Fruit fly (Drosophila melanogaster): ENCODE measurements around the gene Srp72.

Gene Srp72

dm6 chr3R:20554300-20554699, 34.2 kb upstream of the Srp72 start, which contains the start of gene att-ORFB:
TSS of gene att-ORFB (minus strand) at chr3R:20554400.
- TF ChIP-seq noc (tag; optimal IDR thresholded peaks at IDR 0.05): no peak

DNA sequence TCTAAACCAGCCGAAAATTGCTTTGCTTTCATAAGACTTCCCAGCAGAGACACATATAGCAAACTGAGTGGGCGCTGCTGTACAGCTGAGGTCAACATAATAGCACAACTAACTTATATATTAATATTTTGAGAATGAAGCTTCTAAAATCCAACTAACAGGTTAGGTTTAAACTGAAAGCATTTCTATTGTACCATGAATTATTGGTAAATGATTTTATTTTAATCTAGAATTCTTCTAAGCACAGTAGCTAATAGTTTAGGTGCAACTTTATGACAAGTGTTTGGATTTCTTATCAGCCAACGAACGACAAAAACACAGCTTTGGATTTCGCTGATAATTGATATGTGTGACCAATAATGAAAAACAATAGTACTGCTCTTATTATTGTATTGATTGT, 33.5 kb upstream of the Srp72 start:
- TF ChIP-seq noc (tag; optimal IDR thresholded peaks at IDR 0.05): peak; percentile 39

DNA sequence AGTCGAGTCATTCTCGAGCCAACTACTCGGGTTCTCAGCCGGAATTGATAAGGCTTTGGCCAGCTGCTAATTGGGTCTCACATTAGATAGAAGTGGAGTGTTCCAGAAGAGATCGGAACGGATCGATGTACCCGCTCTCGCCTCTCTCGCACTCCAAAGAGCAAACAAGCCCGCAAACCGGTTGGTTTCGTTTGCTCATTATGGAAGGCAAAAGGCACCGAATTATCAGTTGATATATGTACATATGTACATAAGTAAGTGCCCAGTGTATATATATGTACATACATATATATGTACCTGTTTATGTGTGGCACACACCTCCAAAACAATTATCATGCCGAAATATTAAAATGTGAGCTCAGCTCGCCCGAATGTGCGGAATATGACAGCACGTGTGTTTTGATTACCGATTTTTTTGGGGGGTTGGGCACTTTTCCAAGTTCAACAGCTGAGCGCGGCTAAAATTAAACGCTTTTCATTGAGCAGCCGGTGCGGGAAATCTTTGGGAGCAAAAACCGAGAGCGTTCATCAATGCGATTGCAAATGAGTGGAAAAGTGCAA, 32.7 kb upstream of the Srp72 start:
- no peak for TF ChIP-seq noc (tag; optimal IDR thresholded peaks at IDR 0.05)

DNA sequence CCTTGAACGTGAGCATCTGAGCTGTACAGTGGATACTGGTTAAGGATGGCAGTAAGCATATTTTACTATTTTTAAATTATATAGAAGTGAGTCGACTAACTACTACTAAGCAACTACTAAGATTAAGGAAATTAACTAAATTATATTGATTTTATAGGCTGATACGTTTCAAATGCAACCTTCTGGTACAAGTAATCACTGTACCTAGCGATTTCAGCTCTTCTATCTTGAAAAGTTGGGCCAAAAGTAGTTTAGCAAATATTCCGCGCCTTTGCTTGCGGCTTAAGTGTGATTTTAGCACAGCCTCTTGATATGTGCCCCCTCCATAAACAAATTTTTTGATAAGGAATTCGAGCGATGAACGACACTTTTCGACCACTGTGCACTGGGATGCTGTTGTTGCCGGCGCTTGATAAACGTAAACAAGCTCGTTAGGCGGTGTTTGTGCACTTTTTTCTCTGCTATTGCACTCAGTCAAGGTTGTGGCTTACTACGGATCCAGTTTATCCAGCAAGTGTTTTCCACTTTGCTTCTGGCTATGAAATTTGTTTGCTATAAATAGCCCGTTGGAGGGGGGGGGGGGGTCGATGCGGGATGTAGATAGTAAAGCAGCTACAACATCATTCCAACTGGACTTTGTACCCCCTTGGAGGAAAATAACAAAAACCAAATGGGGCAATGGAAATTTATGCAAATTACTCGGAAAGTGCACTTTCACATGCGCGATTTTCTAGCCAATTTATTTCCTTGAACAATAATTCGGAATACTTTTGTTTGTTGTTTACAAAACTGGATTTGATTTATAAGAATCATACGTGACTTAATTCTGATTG, 32.0 kb upstream of the Srp72 start:
- peak; percentile 87 for TF ChIP-seq noc (tag; optimal IDR thresholded peaks at IDR 0.05)

dm6 chr3R:20557114-20557414, 31.4 kb upstream of the Srp72 start:
- no peak for TF ChIP-seq noc (tag; optimal IDR thresholded peaks at IDR 0.05)

dm6 chr3R:20557415-20558105, 31.0 kb upstream of the Srp72 start, which contains the start of the genes DPCoAC and CG5180:
TSS of gene DPCoAC (minus strand) at chr3R:20557667.
TSS of gene CG5180 (plus strand) at chr3R:20557930.
- peak; percentile 36 for TF ChIP-seq noc (tag; optimal IDR thresholded peaks at IDR 0.05)

dm6 chr3R:20558106-20558489, 30.4 kb upstream of the Srp72 start:
- TF ChIP-seq noc (tag; optimal IDR thresholded peaks at IDR 0.05): no peak

dm6 chr3R:20560019-20560667, 28.4 kb upstream of the Srp72 start, which contains the start of gene CG15922:
TSS of gene CG15922 (minus strand) at chr3R:20560280.
- TF ChIP-seq noc (tag; optimal IDR thresholded peaks at IDR 0.05): no peak

DNA sequence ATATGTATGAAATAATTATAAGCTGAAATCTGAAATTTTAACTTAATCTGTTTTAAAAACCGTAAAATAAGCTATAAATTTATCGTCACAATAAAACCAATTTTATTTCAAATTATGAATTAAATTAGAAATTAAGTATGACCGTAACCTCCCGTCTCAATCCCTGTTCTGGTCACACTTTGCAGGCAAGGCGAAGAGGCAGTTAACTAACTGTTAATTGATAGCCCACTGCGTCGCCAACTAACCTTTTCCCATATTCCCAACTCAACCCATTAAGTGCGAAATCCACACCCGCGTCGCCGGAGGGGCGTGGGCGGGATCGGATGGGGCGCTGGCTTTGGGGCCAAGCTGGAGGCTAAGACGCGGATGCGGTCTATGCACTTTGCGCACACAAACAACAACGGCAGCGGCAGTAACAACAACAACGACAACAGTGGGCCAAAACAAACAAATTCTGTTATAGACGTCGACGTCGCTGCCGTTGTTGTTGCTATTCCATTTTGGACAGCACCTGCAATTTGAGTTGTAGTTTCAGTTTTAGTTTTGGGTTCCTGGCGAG, 27.8 kb upstream of the Srp72 start, which contains the start of gene CG5191:
Gene CG5191 (plus strand): TSS at position 198 of the 559 bp plus-strand sequence.
- TF ChIP-seq noc (tag; optimal IDR thresholded peaks at IDR 0.05): no peak

dm6 chr3R:20563830-20564421, 24.6 kb upstream of the Srp72 start, which contains the start of gene CG10877:
TSS of gene CG10877 (minus strand) at chr3R:20564067.
- no peak for TF ChIP-seq noc (tag; optimal IDR thresholded peaks at IDR 0.05)

dm6 chr3R:20565546-20565948, 23.0 kb upstream of the Srp72 start:
- no peak for TF ChIP-seq noc (tag; optimal IDR thresholded peaks at IDR 0.05)

DNA sequence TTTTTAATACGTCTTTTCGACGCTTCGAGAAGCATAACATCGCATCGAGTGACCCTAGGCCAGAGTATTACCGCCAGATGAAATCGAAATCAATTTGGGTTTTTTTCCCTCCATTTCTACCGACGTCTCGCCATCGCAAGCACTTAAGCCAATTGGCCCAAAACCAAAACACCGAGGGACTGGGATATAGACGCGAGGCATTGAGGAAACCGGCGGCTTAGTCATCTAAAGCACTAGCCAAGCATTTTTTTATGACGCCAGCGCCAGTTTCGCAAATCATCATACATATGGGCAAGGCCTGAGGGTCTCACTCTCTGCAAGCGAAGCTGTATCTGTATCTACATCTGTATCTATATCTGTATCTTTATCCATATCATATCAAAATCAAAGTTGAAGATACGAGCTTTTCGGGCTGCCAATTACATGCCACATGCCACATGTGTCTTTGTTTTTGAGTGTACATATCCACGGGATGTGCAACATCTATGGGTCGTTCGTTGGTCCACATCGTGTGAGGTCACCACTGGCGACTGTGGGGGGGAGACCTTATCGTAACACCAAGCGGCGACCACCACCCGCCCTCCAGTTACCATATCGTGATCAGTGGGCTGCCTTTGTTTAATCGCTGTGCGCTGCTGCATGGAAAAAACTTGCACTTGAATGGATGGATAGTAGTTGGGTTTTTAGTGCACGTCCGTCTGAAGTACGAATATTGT, 20.8 kb upstream of the Srp72 start:
- no peak for TF ChIP-seq noc (tag; optimal IDR thresholded peaks at IDR 0.05)

- no peak for TF ChIP-seq noc (tag; optimal IDR thresholded peaks at IDR 0.05)
These were observed 15.2 kb upstream of the Srp72 start for dm6 chr3R:20573326-20573725.

DNA sequence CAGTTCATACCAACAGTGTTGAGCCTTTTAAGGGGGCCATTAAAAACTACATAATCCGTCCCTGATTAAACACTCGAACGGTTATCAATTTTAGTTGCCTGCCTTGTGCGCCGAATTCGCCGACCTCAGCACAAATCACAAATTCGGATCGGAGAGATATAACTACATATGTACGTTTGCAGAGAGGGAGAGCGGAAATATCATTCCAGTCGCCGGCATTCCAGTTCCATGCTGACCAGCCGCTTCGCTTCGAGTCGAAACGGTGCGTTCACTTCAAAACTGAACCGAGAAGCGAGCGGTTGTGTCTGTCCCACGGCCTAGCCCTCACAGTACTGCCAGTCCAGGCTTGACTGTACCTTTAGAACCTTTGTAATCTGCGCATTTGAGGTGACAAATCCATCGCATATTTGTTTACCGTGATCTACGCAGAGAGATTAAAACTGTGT, 14.0 kb upstream of the Srp72 start:
- peak; percentile 72 for TF ChIP-seq noc (tag; optimal IDR thresholded peaks at IDR 0.05)

DNA sequence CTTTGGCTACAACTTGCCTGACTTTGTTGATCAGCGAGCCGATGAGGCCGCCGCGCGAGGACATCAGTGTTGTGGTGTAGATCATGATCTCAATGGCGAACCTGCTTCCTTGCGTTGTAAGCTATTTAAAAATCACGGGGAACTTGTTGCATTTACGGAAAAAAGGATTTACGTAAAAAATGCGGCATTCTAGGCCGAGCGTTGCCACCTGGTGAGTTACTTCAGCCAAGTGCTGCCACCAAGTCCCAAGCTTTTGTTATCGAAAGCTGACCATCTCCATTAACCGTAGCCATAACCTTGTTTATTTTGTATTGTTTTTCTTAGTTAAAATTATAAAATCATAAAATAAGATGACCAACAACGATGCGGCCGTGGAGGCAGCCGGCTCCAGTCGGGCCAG, 11.7 kb upstream of the Srp72 start, which contains the start of the genes TFAM and CG5412:
Gene TFAM (minus strand): TSS at position 222 of the 400 bp plus-strand sequence.
Gene CG5412 (plus strand): TSS at position 265 of the 400 bp plus-strand sequence.
- no peak for TF ChIP-seq noc (tag; optimal IDR thresholded peaks at IDR 0.05)
